Worm (Caenorhabditis elegans): ENCODE data around the gene str-108.

ce11 chrV:16124739-16125138 lies 41.3 kb upstream of the str-108 start, which contains the start of gene nhr-111:
- no peak for TF ChIP-seq ama-1 (optimal IDR thresholded peaks at IDR 0.05)
- TF ChIP-seq ama-1 (GFP tag; optimal IDR thresholded peaks at IDR 0.05), result no peak
- TF ChIP-seq Y79H2A.3 (GFP tag; conservative IDR thresholded peaks at IDR 0.05), result no peak
- no peak for TF ChIP-seq madf-3 (GFP tag; IDR thresholded peaks at IDR 0.05)
- TF ChIP-seq snpc-1.3 (tag; optimal IDR thresholded peaks at IDR 0.05; ENCODE audit: insufficient read depth), result no peak
- TF ChIP-seq lin-54 (GFP tag; optimal IDR thresholded peaks at IDR 0.05), result no peak
- TF ChIP-seq zfh-2 (GFP tag; conservative IDR thresholded peaks at IDR 0.05), result no peak
- no peak for TF ChIP-seq unc-130 (GFP tag; optimal IDR thresholded peaks at IDR 0.05)
- TF ChIP-seq F49E8.2 (tag; optimal IDR thresholded peaks at IDR 0.05; ENCODE audit: insufficient read depth), result no peak
- no peak for TF ChIP-seq nhr-90 (tag; optimal IDR thresholded peaks at IDR 0.05)
- TF ChIP-seq madf-8 (GFP tag; conservative IDR thresholded peaks at IDR 0.05), result no peak
- TF ChIP-seq ceh-100 (GFP tag; IDR thresholded peaks at IDR 0.05), result no peak
- TF ChIP-seq F52B5.7 (tag; optimal IDR thresholded peaks at IDR 0.05), result no peak
- no peak for TF ChIP-seq F37B4.10 (GFP tag; IDR thresholded peaks at IDR 0.05)
- TF ChIP-seq ztf-26 (tag; optimal IDR thresholded peaks at IDR 0.05), result no peak
